Worm (Caenorhabditis elegans) whole organism, early embryonic: ENCODE results near the gene pat-9.

Experiments
- F13C5.2 ChIP-seq: sonication (generic microtip); optimal IDR thresholded peaks from 2 replicates; lab custom pipeline; 2017; ENCODE audit warnings: mild to moderate bottlenecking, missing genetic modification characterization, inconsistent platforms, missing compliant biosample characterization
- aly-1 ChIP-seq: sonication (generic microtip); optimal IDR thresholded peaks from 2 replicates; lab custom pipeline; 2016; ENCODE audit warnings: missing genetic modification characterization, missing compliant biosample characterization
- ama-1 ChIP-seq: fragments of 150-350 bp; optimal IDR thresholded peaks from 2 replicates; lab custom pipeline; 2014
- ceh-36 ChIP-seq: sonication (generic microtip); optimal IDR thresholded peaks from 2 replicates; lab custom pipeline; 2016; ENCODE audit warnings: missing genetic modification characterization, inconsistent platforms, missing compliant biosample characterization
- flt-1 ChIP-seq: fragments of 200-800 bp; sonication (Bioruptor generic); IDR thresholded peaks from 2 replicates; pipeline ENCODE4 v1.3.6; 2022; ENCODE audit warnings: missing genetic modification characterization, missing compliant biosample characterization
- hmbx-1 ChIP-seq: sonication (generic microtip); optimal IDR thresholded peaks from 2 replicates; lab custom pipeline; 2016; ENCODE audit warnings: mild to moderate bottlenecking, missing genetic modification characterization, missing compliant biosample characterization
- hnd-1 ChIP-seq: sonication (generic microtip); optimal IDR thresholded peaks from 2 replicates; lab custom pipeline; 2016; ENCODE audit warnings: missing genetic modification characterization, missing compliant biosample characterization
- pes-1 ChIP-seq: fragments of 200-800 bp; sonication (Bioruptor generic); IDR thresholded peaks from 2 replicates; pipeline ENCODE4 v1.3.6; 2022; ENCODE audit warnings: missing genetic modification reagents, missing genetic modification characterization, missing compliant biosample characterization
- scrt-1 ChIP-seq: fragments of 200-800 bp; sonication (Bioruptor generic); IDR thresholded peaks from 2 replicates; pipeline ENCODE4 v1.3.6; 2022; ENCODE audit warnings: missing genetic modification characterization, missing compliant biosample characterization
- sea-1 ChIP-seq: fragments of 200-800 bp; sonication (Bioruptor generic); conservative IDR thresholded peaks from 2 replicates; pipeline ENCODE4 v1.3.6; 2022; ENCODE audit warnings: missing genetic modification characterization, missing compliant biosample characterization
- tbx-11 ChIP-seq: fragments of 200-800 bp; sonication (Bioruptor generic); IDR thresholded peaks from 2 replicates; pipeline ENCODE4 v1.3.6; 2022; ENCODE audit warnings: missing genetic modification characterization, missing compliant biosample characterization
- tbx-37 ChIP-seq: fragments of 200-800 bp; sonication (Bioruptor generic); conservative IDR thresholded peaks from 2 replicates; pipeline ENCODE4 v1.3.6; 2022; ENCODE audit warnings: missing genetic modification reagents, missing genetic modification characterization, missing compliant biosample characterization
- tra-4 ChIP-seq: sonication (generic microtip); optimal IDR thresholded peaks from 2 replicates; lab custom pipeline; 2017; ENCODE audit warnings: missing genetic modification characterization, missing compliant biosample characterization

- TF ChIP-seq tra-4 (tag; lab: Kevin White, UChicago) = no peak
- no peak for TF ChIP-seq ama-1
- no peak for TF ChIP-seq hmbx-1 (tag; lab: Kevin White, UChicago)
- TF ChIP-seq scrt-1 (GFP tag; lab: Robert Waterston, UW) = no peak
- no peak for TF ChIP-seq pes-1 (GFP tag; lab: Robert Waterston, UW)
- TF ChIP-seq aly-1 = no peak
- no peak for TF ChIP-seq ceh-36 (tag; lab: Kevin White, UChicago)
- TF ChIP-seq flt-1 = no peak
- no peak for TF ChIP-seq tbx-11 (GFP tag; lab: Robert Waterston, UW)
- no peak for TF ChIP-seq F13C5.2
- TF ChIP-seq tbx-37 = no peak
- no peak for TF ChIP-seq hnd-1 (tag; lab: Kevin White, UChicago)
- no peak for TF ChIP-seq sea-1 (GFP tag; lab: Robert Waterston, UW)
Observed at ce11 chrX:16535192-16535591, 1.5 kb upstream of the pat-9 start.
